Worm (Caenorhabditis elegans) whole organism, mixed stage, embryonic: ENCODE measurements around the gene best-9.
A peak's percentile ranks its signal among the peaks of the same experiment; 100 is the strongest.
"Not testable (repeated sequence)": the region's sequence is repeated elsewhere in the genome, so short reads cannot be mapped to it uniquely, and the experiment has no call there.

ENCODE experiments used
- M03D4.4 ChIP-seq: sonication (generic microtip); optimal IDR thresholded peaks from 2 replicates; lab custom pipeline; 2017; ENCODE audit warnings: mild to moderate bottlenecking, missing genetic modification characterization, missing compliant biosample characterization
- bed-3 ChIP-seq: fragments of 200-800 bp; sonication (Bioruptor generic); optimal IDR thresholded peaks from 3 replicates; lab custom pipeline; 2018; ENCODE audit warnings: mild to moderate bottlenecking, missing genetic modification characterization, moderate library complexity, missing compliant biosample characterization
- blmp-1 ChIP-seq: fragments of 150-350 bp; optimal IDR thresholded peaks from 2 replicates; lab custom pipeline; 2014; ENCODE audit warnings: missing biosample characterization, missing genetic modification characterization
- ceh-39 ChIP-seq: fragments of 150-350 bp; optimal IDR thresholded peaks from 2 replicates; lab custom pipeline; 2014; ENCODE audit warnings: missing biosample characterization, missing genetic modification characterization
- ceh-83 ChIP-seq: fragments of 200-800 bp; sonication (Bioruptor generic); optimal IDR thresholded peaks from 2 replicates; lab custom pipeline; 2018; ENCODE audit warnings: mild to moderate bottlenecking, missing genetic modification characterization, missing compliant biosample characterization
- ces-1 ChIP-seq: fragments of 150-350 bp; optimal IDR thresholded peaks from 2 replicates; lab custom pipeline; 2014; ENCODE audit warnings: missing biosample characterization, missing genetic modification reagents, missing genetic modification characterization
- cnd-1 ChIP-seq: fragments of 200-800 bp; sonication (Bioruptor generic); optimal IDR thresholded peaks from 2 replicates; lab custom pipeline; 2018; ENCODE audit warnings: mild to moderate bottlenecking, missing genetic modification characterization, missing compliant biosample characterization
- drap-1 ChIP-seq: fragments of 200-800 bp; sonication (Bioruptor generic); optimal IDR thresholded peaks from 3 replicates; lab custom pipeline; 2018; ENCODE audit warnings: mild to moderate bottlenecking, missing genetic modification characterization, missing compliant biosample characterization
- elt-1 ChIP-seq: sonication (generic microtip); optimal IDR thresholded peaks from 2 replicates; lab custom pipeline; 2017; ENCODE audit warnings: missing genetic modification characterization, mild to moderate bottlenecking, missing compliant biosample characterization, antibody characterized with exemption, moderate library complexity, borderline replicate concordance; ENCODE audit not compliant: insufficient read depth
- elt-3 ChIP-seq: fragments of 150-350 bp; optimal IDR thresholded peaks from 2 replicates; lab custom pipeline; 2014; ENCODE audit warnings: missing biosample characterization, missing genetic modification characterization
- flh-1 ChIP-seq: fragments of 200-800 bp; sonication (Bioruptor generic); optimal IDR thresholded peaks from 2 replicates; lab custom pipeline; 2018; ENCODE audit warnings: mild to moderate bottlenecking, missing genetic modification characterization, moderate library complexity, missing compliant biosample characterization
- ham-2 ChIP-seq: fragments of 200-800 bp; sonication (Bioruptor generic); optimal IDR thresholded peaks from 2 replicates; lab custom pipeline; 2018; ENCODE audit warnings: mild to moderate bottlenecking, missing genetic modification characterization, missing compliant biosample characterization
- hlh-1 ChIP-seq: fragments of 150-350 bp; optimal IDR thresholded peaks from 2 replicates; lab custom pipeline; 2014; ENCODE audit warnings: missing biosample characterization, missing genetic modification reagents, missing genetic modification characterization
- lin-32 ChIP-seq: fragments of 200-800 bp; sonication (Bioruptor generic); optimal IDR thresholded peaks from 2 replicates; lab custom pipeline; 2018; ENCODE audit warnings: mild to moderate bottlenecking, missing genetic modification characterization, missing compliant biosample characterization
- lsy-2 ChIP-seq: fragments of 150-350 bp; optimal IDR thresholded peaks from 2 replicates; lab custom pipeline; 2014; ENCODE audit warnings: missing biosample characterization, missing genetic modification characterization
- mab-5 ChIP-seq: fragments of 150-350 bp; optimal IDR thresholded peaks from 2 replicates; lab custom pipeline; 2014; ENCODE audit warnings: missing biosample characterization, missing genetic modification characterization
- mep-1 ChIP-seq: fragments of 150-350 bp; optimal IDR thresholded peaks from 2 replicates; lab custom pipeline; 2017; ENCODE audit warnings: missing biosample characterization, missing genetic modification reagents, missing genetic modification characterization, inconsistent platforms
- mls-2 ChIP-seq: sonication (generic microtip); optimal IDR thresholded peaks from 2 replicates; lab custom pipeline; 2016; ENCODE audit warnings: mild to moderate bottlenecking, missing genetic modification characterization, moderate library complexity, missing compliant biosample characterization
- nhr-12 ChIP-seq: fragments of 150-350 bp; optimal IDR thresholded peaks from 2 replicates; lab custom pipeline; 2014; ENCODE audit warnings: missing biosample characterization, missing genetic modification characterization
- nhr-2 ChIP-seq: fragments of 150-350 bp; optimal IDR thresholded peaks from 2 replicates; lab custom pipeline; 2014; ENCODE audit warnings: missing biosample characterization, missing genetic modification characterization
- nhr-237 ChIP-seq: fragments of 150-350 bp; optimal IDR thresholded peaks from 2 replicates; lab custom pipeline; 2014; ENCODE audit warnings: missing biosample characterization, missing genetic modification characterization
- nhr-28 ChIP-seq: fragments of 150-350 bp; optimal IDR thresholded peaks from 2 replicates; lab custom pipeline; 2014; ENCODE audit warnings: missing biosample characterization, missing genetic modification characterization
- nhr-76 ChIP-seq: sonication (generic microtip); optimal IDR thresholded peaks from 2 replicates; lab custom pipeline; 2017; ENCODE audit warnings: missing biosample characterization, missing genetic modification characterization
- pha-4 ChIP-seq: fragments of 150-350 bp; optimal IDR thresholded peaks from 2 replicates; lab custom pipeline; 2018; ENCODE audit warnings: missing biosample characterization, missing genetic modification reagents, missing genetic modification characterization
- sem-2 ChIP-seq: fragments of 200-800 bp; sonication (Bioruptor generic); optimal IDR thresholded peaks from 2 replicates; lab custom pipeline; 2018; ENCODE audit warnings: mild to moderate bottlenecking, missing genetic modification characterization, missing compliant biosample characterization
- snpc-4 ChIP-seq: fragments of 150-350 bp; optimal IDR thresholded peaks from 2 replicates; lab custom pipeline; 2014; ENCODE audit warnings: missing biosample characterization, missing genetic modification characterization
- sptf-1 ChIP-seq: sonication (generic microtip); optimal IDR thresholded peaks from 2 replicates; lab custom pipeline; 2017; ENCODE audit warnings: mild to moderate bottlenecking, missing genetic modification characterization, moderate library complexity, missing compliant biosample characterization
- tbx-8 ChIP-seq: fragments of 200-800 bp; sonication (Bioruptor generic); optimal IDR thresholded peaks from 2 replicates; lab custom pipeline; 2018; ENCODE audit warnings: mild to moderate bottlenecking, missing genetic modification characterization, moderate library complexity, missing compliant biosample characterization
- unc-120 ChIP-seq: sonication (generic microtip); optimal IDR thresholded peaks from 2 replicates; lab custom pipeline; 2017; ENCODE audit warnings: missing genetic modification characterization, missing compliant biosample characterization; ENCODE audit not compliant: poor library complexity, severe bottlenecking
- unc-39 ChIP-seq: fragments of 150-350 bp; optimal IDR thresholded peaks from 2 replicates; lab custom pipeline; 2014; ENCODE audit warnings: missing biosample characterization, missing genetic modification characterization
- zip-8 ChIP-seq: fragments of 150-350 bp; optimal IDR thresholded peaks from 2 replicates; lab custom pipeline; 2014; ENCODE audit warnings: missing biosample characterization, missing genetic modification characterization
- ztf-11 ChIP-seq: fragments of 150-350 bp; optimal IDR thresholded peaks from 2 replicates; lab custom pipeline; 2014; ENCODE audit warnings: missing biosample characterization, missing genetic modification characterization

Gene best-9

ce11 chrIV:6597918-6598317, 37.4 kb downstream of the best-9 start, which contains the start of gene nspb-4:
TSS of gene nspb-4 (plus strand) at chrIV:6598218.
- not testable (repeated sequence) for TF ChIP-seq ces-1 (GFP tag; lab: Kevin White, UChicago); hlh-1 (tag; lab: Kevin White, UChicago); unc-39 (tag; lab: Kevin White, UChicago)

- TF ChIP-seq M03D4.4 (tag; lab: Kevin White, UChicago); mls-2; unc-120 (tag; lab: Kevin White, UChicago): not testable (repeated sequence)
These were observed 38.2 kb downstream of the best-9 start, which contains the start of gene nspb-5 for ce11 chrIV:6598740-6599139. TSS of gene nspb-5 (plus strand) at chrIV:6599040.

- TF ChIP-seq nhr-237 (tag; lab: Kevin White, UChicago), result no peak
- no peak for TF ChIP-seq ham-2 (GFP tag; lab: Kevin White, UChicago)
- no peak for TF ChIP-seq ztf-11
- no peak for TF ChIP-seq zip-8 (tag; lab: Kevin White, UChicago)
- no peak for TF ChIP-seq ceh-39 (tag; lab: Kevin White, UChicago)
- no peak for TF ChIP-seq nhr-28 (tag; lab: Kevin White, UChicago)
- TF ChIP-seq tbx-8 (GFP tag; lab: Kevin White, UChicago), result no peak
- TF ChIP-seq bed-3 (GFP tag; lab: Kevin White, UChicago), result no peak
- TF ChIP-seq pha-4 (tag; lab: Kevin White, UChicago), result no peak
- TF ChIP-seq flh-1 (GFP tag; lab: Kevin White, UChicago), result no peak
- TF ChIP-seq hlh-1 (tag; lab: Kevin White, UChicago), result no peak
- TF ChIP-seq drap-1 (GFP tag; lab: Kevin White, UChicago), result no peak
- no peak for TF ChIP-seq lin-32
- no peak for TF ChIP-seq nhr-2 (tag; lab: Kevin White, UChicago)
- no peak for TF ChIP-seq ceh-83
- TF ChIP-seq mep-1, result no peak
- TF ChIP-seq blmp-1 (tag; lab: Kevin White, UChicago), result no peak
- TF ChIP-seq sptf-1 (tag; lab: Kevin White, UChicago), result no peak
- no peak for TF ChIP-seq lsy-2 (tag; lab: Kevin White, UChicago)
These were observed 38.9 kb downstream of the best-9 start, which contains the start of gene F38A5.8 for ce11 chrIV:6599447-6599846. TSS of gene F38A5.8 (plus strand) at chrIV:6599747.

- TF ChIP-seq hlh-1 (tag; lab: Kevin White, UChicago) (peak; percentile 52), unc-120 (tag; lab: Kevin White, UChicago) (no peak), ceh-39 (tag; lab: Kevin White, UChicago) (peak; percentile 63)
These were observed 40.7 kb downstream of the best-9 start, which contains the start of gene sup-36 for ce11 chrIV:6601213-6601724. TSS of gene sup-36 (plus strand) at chrIV:6601674.

- no peak for TF ChIP-seq snpc-4 (tag; lab: Kevin White, UChicago)
- no peak for TF ChIP-seq sem-2
- TF ChIP-seq mab-5, result no peak
- TF ChIP-seq ztf-11, result no peak
- TF ChIP-seq unc-39 (tag; lab: Kevin White, UChicago), result no peak
- no peak for TF ChIP-seq nhr-12 (tag; lab: Kevin White, UChicago)
- TF ChIP-seq zip-8 (tag; lab: Kevin White, UChicago), result no peak
- no peak for TF ChIP-seq M03D4.4 (tag; lab: Kevin White, UChicago)
These were observed 41.8 kb downstream of the best-9 start, which contains the start of gene F15B10.3 for ce11 chrIV:6602376-6602775. TSS of gene F15B10.3 (plus strand) at chrIV:6602676.

- TF ChIP-seq nhr-28 (tag; lab: Kevin White, UChicago) (no peak), elt-3 (tag; lab: Kevin White, UChicago) (no peak), mab-5 (no peak), elt-1 (tag; lab: Kevin White, UChicago) (no peak), nhr-2 (tag; lab: Kevin White, UChicago) (no peak), ham-2 (GFP tag; lab: Kevin White, UChicago) (no peak), cnd-1 (tag; lab: Kevin White, UChicago) (no peak), M03D4.4 (tag; lab: Kevin White, UChicago) (no peak), snpc-4 (tag; lab: Kevin White, UChicago) (no peak), nhr-12 (tag; lab: Kevin White, UChicago) (no peak), hlh-1 (tag; lab: Kevin White, UChicago) (no peak), bed-3 (GFP tag; lab: Kevin White, UChicago) (no peak), nhr-76 (no peak), pha-4 (tag; lab: Kevin White, UChicago) (no peak)
These were observed 43.0 kb downstream of the best-9 start for ce11 chrIV:6603549-6603948.
